Worm (Caenorhabditis elegans): ENCODE results near the gene grl-3.
A peak's percentile ranks its signal among the peaks of the same experiment; 100 is the strongest.

Gene grl-3

ce11 chrV:11410902-11411561, at the start of gene grl-3, which contains the start of gene K03B8.8:
Gene grl-3, plus strand, starts transcription at chrV:11411511.
Gene K03B8.8, minus strand, starts transcription at chrV:11411002.
- TF ChIP-seq tra-4 (tag; optimal IDR thresholded peaks at IDR 0.05) (no peak), flt-1 (GFP tag; IDR thresholded peaks at IDR 0.05) (no peak), ama-1 (optimal IDR thresholded peaks at IDR 0.05) (no peak), F13C5.2 (tag; optimal IDR thresholded peaks at IDR 0.05) (no peak), tbx-37 (GFP tag; conservative IDR thresholded peaks at IDR 0.05) (no peak), sea-1 (GFP tag; conservative IDR thresholded peaks at IDR 0.05) (no peak)

- TF ChIP-seq pes-1 (GFP tag; IDR thresholded peaks at IDR 0.05) (no peak), tra-4 (tag; optimal IDR thresholded peaks at IDR 0.05) (no peak), ceh-36 (tag; optimal IDR thresholded peaks at IDR 0.05) (no peak), ama-1 (optimal IDR thresholded peaks at IDR 0.05) (no peak), F13C5.2 (tag; optimal IDR thresholded peaks at IDR 0.05) (no peak), ets-7 (tag; optimal IDR thresholded peaks at IDR 0.05) (no peak), aly-1 (tag; optimal IDR thresholded peaks at IDR 0.05) (no peak), B0310.2 (tag; optimal IDR thresholded peaks at IDR 0.05) (no peak), tbx-11 (GFP tag; IDR thresholded peaks at IDR 0.05) (no peak), flt-1 (GFP tag; IDR thresholded peaks at IDR 0.05) (no peak), hmg-4 (GFP tag; optimal IDR thresholded peaks at IDR 0.05) (no peak), hnd-1 (tag; optimal IDR thresholded peaks at IDR 0.05) (no peak), sea-1 (GFP tag; conservative IDR thresholded peaks at IDR 0.05) (no peak), tbx-37 (GFP tag; conservative IDR thresholded peaks at IDR 0.05) (no peak), hmbx-1 (tag; optimal IDR thresholded peaks at IDR 0.05) (no peak), scrt-1 (GFP tag; IDR thresholded peaks at IDR 0.05) (no peak)
These were observed 47.7 kb upstream of the grl-3 start for ce11 chrV:11363575-11363974.

ce11 chrV:11366129-11366528, 45.2 kb upstream of the grl-3 start, which contains the start of gene dop-5:
Gene dop-5, minus strand, starts transcription at chrV:11366229.
- TF ChIP-seq ceh-36 (tag; optimal IDR thresholded peaks at IDR 0.05): no peak
- TF ChIP-seq B0310.2 (tag; optimal IDR thresholded peaks at IDR 0.05): no peak
- TF ChIP-seq flt-1 (GFP tag; IDR thresholded peaks at IDR 0.05): no peak
- no peak for TF ChIP-seq tbx-11 (GFP tag; IDR thresholded peaks at IDR 0.05)
- TF ChIP-seq scrt-1 (GFP tag; IDR thresholded peaks at IDR 0.05): no peak
- TF ChIP-seq ets-7 (tag; optimal IDR thresholded peaks at IDR 0.05): no peak
- no peak for TF ChIP-seq ama-1 (optimal IDR thresholded peaks at IDR 0.05)
- no peak for TF ChIP-seq hmg-4 (GFP tag; optimal IDR thresholded peaks at IDR 0.05)
- no peak for TF ChIP-seq aly-1 (tag; optimal IDR thresholded peaks at IDR 0.05)
- no peak for TF ChIP-seq hmbx-1 (tag; optimal IDR thresholded peaks at IDR 0.05)
- no peak for TF ChIP-seq tbx-37 (GFP tag; conservative IDR thresholded peaks at IDR 0.05)
- no peak for TF ChIP-seq sea-1 (GFP tag; conservative IDR thresholded peaks at IDR 0.05)
- TF ChIP-seq hnd-1 (tag; optimal IDR thresholded peaks at IDR 0.05): no peak
- no peak for TF ChIP-seq tra-4 (tag; optimal IDR thresholded peaks at IDR 0.05)
- no peak for TF ChIP-seq F13C5.2 (tag; optimal IDR thresholded peaks at IDR 0.05)
- TF ChIP-seq ceh-13 (GFP tag; optimal IDR thresholded peaks at IDR 0.05): no peak
- TF ChIP-seq pes-1 (GFP tag; IDR thresholded peaks at IDR 0.05): no peak

ce11 chrV:11372284-11372878, 38.9 kb upstream of the grl-3 start:
- no peak for TF ChIP-seq sea-1 (GFP tag; conservative IDR thresholded peaks at IDR 0.05)
- no peak for TF ChIP-seq tbx-11 (GFP tag; IDR thresholded peaks at IDR 0.05)
- TF ChIP-seq ceh-36 (tag; optimal IDR thresholded peaks at IDR 0.05): no peak
- TF ChIP-seq B0310.2 (tag; optimal IDR thresholded peaks at IDR 0.05): no peak

DNA sequence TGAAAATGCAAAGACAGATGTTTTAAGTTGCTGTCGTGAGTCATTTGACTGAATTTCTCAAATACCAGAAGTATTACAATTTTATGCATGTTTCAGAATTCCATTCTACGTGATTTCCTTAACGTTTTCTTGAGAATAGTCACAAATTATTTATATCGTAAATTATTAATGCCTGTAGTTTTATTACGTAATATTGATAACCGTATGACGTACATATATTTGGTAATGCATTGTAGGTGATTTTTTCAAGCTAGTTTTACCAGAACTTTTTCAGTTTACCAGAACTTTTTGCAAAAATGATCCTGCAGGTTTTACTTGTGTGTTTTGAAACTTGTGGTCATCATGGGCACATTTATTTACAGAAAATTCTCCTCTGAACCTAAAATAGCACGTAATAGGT, 37.4 kb upstream of the grl-3 start:
- TF ChIP-seq tra-4 (tag; optimal IDR thresholded peaks at IDR 0.05) (no peak), ama-1 (optimal IDR thresholded peaks at IDR 0.05) (no peak), hmg-4 (GFP tag; optimal IDR thresholded peaks at IDR 0.05) (no peak), pes-1 (GFP tag; IDR thresholded peaks at IDR 0.05) (no peak), aly-1 (tag; optimal IDR thresholded peaks at IDR 0.05) (no peak), scrt-1 (GFP tag; IDR thresholded peaks at IDR 0.05) (no peak), ceh-13 (GFP tag; optimal IDR thresholded peaks at IDR 0.05) (no peak), B0310.2 (tag; optimal IDR thresholded peaks at IDR 0.05) (no peak), ceh-36 (tag; optimal IDR thresholded peaks at IDR 0.05) (no peak), tbx-37 (GFP tag; conservative IDR thresholded peaks at IDR 0.05) (no peak), sea-1 (GFP tag; conservative IDR thresholded peaks at IDR 0.05) (no peak), flt-1 (GFP tag; IDR thresholded peaks at IDR 0.05) (no peak), tbx-11 (GFP tag; IDR thresholded peaks at IDR 0.05) (no peak), ets-7 (tag; optimal IDR thresholded peaks at IDR 0.05) (no peak), hnd-1 (tag; optimal IDR thresholded peaks at IDR 0.05) (no peak), F13C5.2 (tag; optimal IDR thresholded peaks at IDR 0.05) (no peak), hmbx-1 (tag; optimal IDR thresholded peaks at IDR 0.05) (no peak)

- TF ChIP-seq flt-1 (GFP tag; IDR thresholded peaks at IDR 0.05) (no peak), F13C5.2 (tag; optimal IDR thresholded peaks at IDR 0.05) (peak; percentile 13), tbx-37 (GFP tag; conservative IDR thresholded peaks at IDR 0.05) (no peak), ama-1 (optimal IDR thresholded peaks at IDR 0.05) (no peak), ceh-36 (tag; optimal IDR thresholded peaks at IDR 0.05) (no peak), hmg-4 (GFP tag; optimal IDR thresholded peaks at IDR 0.05) (no peak), hmbx-1 (tag; optimal IDR thresholded peaks at IDR 0.05) (no peak)
These were observed 36.0 kb upstream of the grl-3 start, which contains the start of gene cnb-1 for ce11 chrV:11375150-11375792. Gene cnb-1, plus strand, starts transcription at chrV:11375742.

DNA sequence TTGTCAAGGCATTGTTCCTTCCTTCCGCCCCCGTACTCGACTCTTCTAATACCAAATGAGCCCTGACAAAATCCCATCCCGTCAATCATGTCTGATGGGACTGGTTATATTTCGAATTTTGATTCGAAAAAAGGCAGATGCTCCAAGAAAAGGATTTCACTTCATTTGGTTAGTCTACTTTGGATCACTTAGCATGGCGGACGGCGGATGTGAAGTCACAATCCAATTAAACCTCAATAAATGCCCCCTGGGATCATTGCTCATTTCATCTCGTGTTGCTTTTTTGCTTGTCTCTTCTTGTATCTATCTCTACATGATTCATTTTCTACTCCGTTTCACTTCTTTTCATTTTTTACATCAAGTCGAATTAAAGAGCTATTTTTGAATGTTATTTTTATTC, 32.0 kb upstream of the grl-3 start:
- no peak for TF ChIP-seq flt-1 (GFP tag; IDR thresholded peaks at IDR 0.05)
- no peak for TF ChIP-seq aly-1 (tag; optimal IDR thresholded peaks at IDR 0.05)
- TF ChIP-seq ceh-36 (tag; optimal IDR thresholded peaks at IDR 0.05): no peak
- no peak for TF ChIP-seq F13C5.2 (tag; optimal IDR thresholded peaks at IDR 0.05)
- TF ChIP-seq hmg-4 (GFP tag; optimal IDR thresholded peaks at IDR 0.05): no peak
- no peak for TF ChIP-seq ceh-13 (GFP tag; optimal IDR thresholded peaks at IDR 0.05)
- no peak for TF ChIP-seq tbx-11 (GFP tag; IDR thresholded peaks at IDR 0.05)
- TF ChIP-seq tbx-37 (GFP tag; conservative IDR thresholded peaks at IDR 0.05): no peak
- TF ChIP-seq pes-1 (GFP tag; IDR thresholded peaks at IDR 0.05): no peak
- no peak for TF ChIP-seq sea-1 (GFP tag; conservative IDR thresholded peaks at IDR 0.05)
- TF ChIP-seq B0310.2 (tag; optimal IDR thresholded peaks at IDR 0.05): no peak
- TF ChIP-seq scrt-1 (GFP tag; IDR thresholded peaks at IDR 0.05): no peak
- no peak for TF ChIP-seq tra-4 (tag; optimal IDR thresholded peaks at IDR 0.05)
- no peak for TF ChIP-seq hnd-1 (tag; optimal IDR thresholded peaks at IDR 0.05)
- TF ChIP-seq hmbx-1 (tag; optimal IDR thresholded peaks at IDR 0.05): no peak
- no peak for TF ChIP-seq ama-1 (optimal IDR thresholded peaks at IDR 0.05)
- no peak for TF ChIP-seq ets-7 (tag; optimal IDR thresholded peaks at IDR 0.05)

Data from whole organism, early embryonic.